Worm (Caenorhabditis elegans) whole organism, L4/young adult: ENCODE data around the gene str-253.

ENCODE experiments used
- W03F9.2 ChIP-seq: fragments of 150-350 bp; optimal IDR thresholded peaks from 2 replicates; lab custom pipeline; 2014; ENCODE audit warnings: missing biosample characterization, missing genetic modification characterization
- dao-5 ChIP-seq: sonication (generic microtip); optimal IDR thresholded peaks from 2 replicates; lab custom pipeline; 2016; ENCODE audit warnings: missing genotype, missing genetic modification characterization, moderate library complexity, missing compliant biosample characterization
- him-1 ChIP-seq: sonication (generic microtip); optimal IDR thresholded peaks from 2 replicates; lab custom pipeline; 2016; ENCODE audit warnings: missing genotype, missing genetic modification reagents, missing genetic modification characterization, missing compliant biosample characterization

- TF ChIP-seq him-1 (tag; lab: Kevin White, UChicago) (no peak), dao-5 (no peak), W03F9.2 (tag; lab: Kevin White, UChicago) (peak; percentile 17)
Measured at ce11 chrV:2281499-2281898, 27.1 kb upstream of the str-253 start, which contains the start of gene nhr-228.
